Worm (Caenorhabditis elegans): ENCODE results near the gene K05F6.10.
"Not testable (repeated sequence)": the region's sequence is repeated elsewhere in the genome, so short reads cannot be mapped to it uniquely, and the experiment has no call there.

Gene K05F6.10

ce11 chrII:1556217-1556616 lies 19.7 kb downstream of the K05F6.10 start, which contains the start of the genes fbxb-54 and fbxb-50:
Gene fbxb-54 (minus strand): TSS chrII:1556317.
Gene fbxb-50 (plus strand): TSS chrII:1556443.
- not testable (repeated sequence) for TF ChIP-seq tab-1 (GFP tag; IDR thresholded peaks at IDR 0.05); med-1 (GFP tag; optimal IDR thresholded peaks at IDR 0.05; ENCODE audit: insufficient read depth); flt-1 (GFP tag; IDR thresholded peaks at IDR 0.05)

- TF ChIP-seq klf-2 (GFP tag; conservative IDR thresholded peaks at IDR 0.05), result no peak
- TF ChIP-seq ref-1 (GFP tag; conservative IDR thresholded peaks at IDR 0.05), result no peak
- no peak for TF ChIP-seq tab-1 (GFP tag; IDR thresholded peaks at IDR 0.05)
- no peak for TF ChIP-seq cog-1 (tag; optimal IDR thresholded peaks at IDR 0.05)
- TF ChIP-seq flt-1 (GFP tag; IDR thresholded peaks at IDR 0.05), result no peak
- no peak for TF ChIP-seq ztf-29 (GFP tag; IDR thresholded peaks at IDR 0.05)
- no peak for TF ChIP-seq T22C8.4 (GFP tag; IDR thresholded peaks at IDR 0.05)
- no peak for TF ChIP-seq med-1 (GFP tag; optimal IDR thresholded peaks at IDR 0.05; ENCODE audit: insufficient read depth)
- no peak for TF ChIP-seq ztf-23 (GFP tag; IDR thresholded peaks at IDR 0.05)
Measured at ce11 chrII:1550501-1550900, 25.4 kb downstream of the K05F6.10 start, which contains the start of the genes fbxb-52 and fbxb-51. Gene fbxb-52 (minus strand): TSS chrII:1550601. Gene fbxb-51 (plus strand): TSS chrII:1550712.

ce11 chrII:1545625-1546024 lies 30.3 kb downstream of the K05F6.10 start, which contains the start of gene K05F6.12:
Gene K05F6.12 (plus strand): TSS chrII:1545925.
- TF ChIP-seq med-1 (GFP tag; optimal IDR thresholded peaks at IDR 0.05; ENCODE audit: insufficient read depth) (no peak), cog-1 (tag; optimal IDR thresholded peaks at IDR 0.05) (no peak), ref-1 (GFP tag; conservative IDR thresholded peaks at IDR 0.05) (no peak), klf-2 (GFP tag; conservative IDR thresholded peaks at IDR 0.05) (no peak), flt-1 (GFP tag; IDR thresholded peaks at IDR 0.05) (no peak), T22C8.4 (GFP tag; IDR thresholded peaks at IDR 0.05) (no peak), ztf-29 (GFP tag; IDR thresholded peaks at IDR 0.05) (no peak), ztf-23 (GFP tag; IDR thresholded peaks at IDR 0.05) (no peak), tab-1 (GFP tag; IDR thresholded peaks at IDR 0.05) (no peak)

- TF ChIP-seq T22C8.4, ztf-23, flt-1 (GFP tag; IDR thresholded peaks at IDR 0.05): not testable (repeated sequence)
Measured at ce11 chrII:1543182-1543581, 32.7 kb downstream of the K05F6.10 start, which contains the start of gene K05F6.4. Gene K05F6.4 (plus strand): TSS chrII:1543482.

ce11 chrII:1540628-1541027 lies 35.3 kb downstream of the K05F6.10 start, which contains the start of gene poml-4:
Gene poml-4 (plus strand): TSS chrII:1540928.
- not testable (repeated sequence) for TF ChIP-seq ztf-29 (GFP tag; IDR thresholded peaks at IDR 0.05); ref-1 (GFP tag; conservative IDR thresholded peaks at IDR 0.05); flt-1 (GFP tag; IDR thresholded peaks at IDR 0.05)

ce11 chrII:1538589-1538988 lies 37.3 kb downstream of the K05F6.10 start, which contains the start of gene fbxb-44:
Gene fbxb-44 (plus strand): TSS chrII:1538889.
- TF ChIP-seq T22C8.4 (GFP tag; IDR thresholded peaks at IDR 0.05) (no peak), klf-2 (GFP tag; conservative IDR thresholded peaks at IDR 0.05) (no peak), med-1 (GFP tag; optimal IDR thresholded peaks at IDR 0.05; ENCODE audit: insufficient read depth) (no peak), ztf-23 (GFP tag; IDR thresholded peaks at IDR 0.05) (no peak), ref-1 (GFP tag; conservative IDR thresholded peaks at IDR 0.05) (no peak), tab-1 (GFP tag; IDR thresholded peaks at IDR 0.05) (no peak), cog-1 (tag; optimal IDR thresholded peaks at IDR 0.05) (no peak), flt-1 (GFP tag; IDR thresholded peaks at IDR 0.05) (no peak), ztf-29 (GFP tag; IDR thresholded peaks at IDR 0.05) (no peak)

ce11 chrII:1537321-1537720 lies 38.6 kb downstream of the K05F6.10 start, which contains the start of gene fbxb-42:
Gene fbxb-42 (plus strand): TSS chrII:1537621.
- no peak for TF ChIP-seq med-1 (GFP tag; optimal IDR thresholded peaks at IDR 0.05; ENCODE audit: insufficient read depth)
- TF ChIP-seq ref-1 (GFP tag; conservative IDR thresholded peaks at IDR 0.05), result no peak
- TF ChIP-seq flt-1 (GFP tag; IDR thresholded peaks at IDR 0.05), result no peak
- no peak for TF ChIP-seq tab-1 (GFP tag; IDR thresholded peaks at IDR 0.05)
- TF ChIP-seq klf-2 (GFP tag; conservative IDR thresholded peaks at IDR 0.05), result no peak
- no peak for TF ChIP-seq T22C8.4 (GFP tag; IDR thresholded peaks at IDR 0.05)
- TF ChIP-seq cog-1 (tag; optimal IDR thresholded peaks at IDR 0.05), result no peak
- no peak for TF ChIP-seq ztf-29 (GFP tag; IDR thresholded peaks at IDR 0.05)
- TF ChIP-seq ztf-23 (GFP tag; IDR thresholded peaks at IDR 0.05), result no peak

ce11 chrII:1535931-1536330 lies 40.0 kb downstream of the K05F6.10 start, which contains the start of gene fbxb-43:
Gene fbxb-43 (plus strand): TSS chrII:1536231.
- TF ChIP-seq flt-1 (GFP tag; IDR thresholded peaks at IDR 0.05) (no peak), med-1 (GFP tag; optimal IDR thresholded peaks at IDR 0.05; ENCODE audit: insufficient read depth) (no peak), klf-2 (GFP tag; conservative IDR thresholded peaks at IDR 0.05) (no peak), cog-1 (tag; optimal IDR thresholded peaks at IDR 0.05) (no peak), T22C8.4 (GFP tag; IDR thresholded peaks at IDR 0.05) (no peak), ref-1 (GFP tag; conservative IDR thresholded peaks at IDR 0.05) (no peak), ztf-29 (GFP tag; IDR thresholded peaks at IDR 0.05) (no peak), ztf-23 (GFP tag; IDR thresholded peaks at IDR 0.05) (no peak), tab-1 (GFP tag; IDR thresholded peaks at IDR 0.05) (no peak)

ce11 chrII:1529057-1529456 lies 46.9 kb downstream of the K05F6.10 start, which contains the start of gene Y51H7BR.4:
Gene Y51H7BR.4 (plus strand): TSS chrII:1529357.
- no peak for TF ChIP-seq ztf-29 (GFP tag; IDR thresholded peaks at IDR 0.05)
- no peak for TF ChIP-seq flt-1 (GFP tag; IDR thresholded peaks at IDR 0.05)
- no peak for TF ChIP-seq T22C8.4 (GFP tag; IDR thresholded peaks at IDR 0.05)
- no peak for TF ChIP-seq ref-1 (GFP tag; conservative IDR thresholded peaks at IDR 0.05)
- TF ChIP-seq med-1 (GFP tag; optimal IDR thresholded peaks at IDR 0.05; ENCODE audit: insufficient read depth), result no peak

- no peak for TF ChIP-seq klf-2 (GFP tag; conservative IDR thresholded peaks at IDR 0.05)
- no peak for TF ChIP-seq T22C8.4 (GFP tag; IDR thresholded peaks at IDR 0.05)
- TF ChIP-seq cog-1 (tag; optimal IDR thresholded peaks at IDR 0.05), result no peak
Measured at ce11 chrII:1525498-1525897, 50.4 kb downstream of the K05F6.10 start, which contains the start of gene Y51H7BR.7. Gene Y51H7BR.7 (minus strand): TSS chrII:1525598.
